Fruit fly (Drosophila melanogaster) S2 (cell line): Measurements from ENCODE around the gene CG11334.

Source experiments
- CG8478 ChIP-seq: fragments of >200 bp; optimal IDR thresholded peaks from 2 replicates; lab custom pipeline; 2018
- CTCF ChIP-seq, 2 experiments: fragments of >200 bp; optimal IDR thresholded peaks; 2 replicates each; lab custom pipeline; 2018

dm6 chr3R:31424427-31424826 lies 38.4 kb downstream of the CG11334 start:
- TF ChIP-seq CG8478: no peak
- TF ChIP-seq CTCF (optimal IDR thresholded peaks at IDR 0.05; lab: Kevin White, UChicago): no peak
